Worm (Caenorhabditis elegans) whole organism, mixed stage, embryonic: ENCODE results near the gene F09C6.16.

Experiments used
- lsy-2 ChIP-seq: fragments of 150-350 bp; optimal IDR thresholded peaks from 2 replicates; lab custom pipeline; 2014; ENCODE audit warnings: missing biosample characterization, missing genetic modification characterization
- mab-5 ChIP-seq: fragments of 150-350 bp; optimal IDR thresholded peaks from 2 replicates; lab custom pipeline; 2014; ENCODE audit warnings: missing biosample characterization, missing genetic modification characterization
- tbx-8 ChIP-seq: fragments of 200-800 bp; sonication (Bioruptor generic); optimal IDR thresholded peaks from 2 replicates; lab custom pipeline; 2018; ENCODE audit warnings: mild to moderate bottlenecking, missing genetic modification characterization, moderate library complexity, missing compliant biosample characterization
- unc-120 ChIP-seq: sonication (generic microtip); optimal IDR thresholded peaks from 2 replicates; lab custom pipeline; 2017; ENCODE audit warnings: missing genetic modification characterization, missing compliant biosample characterization; ENCODE audit not compliant: poor library complexity, severe bottlenecking

ce11 chrV:16880054-16880453 lies 29.7 kb downstream of the F09C6.16 start, which contains the start of gene F09C6.3:
- TF ChIP-seq mab-5 (tag; lab: Kevin White, UChicago) (no peak), tbx-8 (GFP tag; lab: Kevin White, UChicago) (no peak), unc-120 (tag; lab: Kevin White, UChicago) (no peak), lsy-2 (tag; lab: Kevin White, UChicago) (no peak)
